Worm (Caenorhabditis elegans): ENCODE measurements around the gene E01G6.1.

DNA sequence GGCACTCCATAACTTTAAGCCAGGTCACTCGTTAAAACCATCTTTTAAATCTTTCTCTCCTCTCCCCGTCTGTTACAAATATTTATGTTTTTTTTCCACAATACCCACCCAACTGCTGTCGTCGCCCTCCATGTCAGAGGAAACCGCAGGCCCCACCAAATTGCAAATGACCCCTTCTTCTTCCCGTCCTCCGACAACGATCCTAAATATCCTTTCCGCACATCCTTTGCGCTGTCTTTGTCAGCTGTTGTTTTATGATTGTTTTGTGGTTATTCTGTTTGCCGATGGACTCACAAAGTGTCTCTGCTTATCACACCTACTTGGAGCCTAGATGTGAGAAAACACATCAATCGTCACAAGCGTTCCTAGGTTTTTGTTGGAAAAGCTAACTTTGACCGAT is 12.5 kb upstream of the E01G6.1 start:
- TF ChIP-seq nhr-41 (GFP tag; IDR thresholded peaks at IDR 0.05) (no peak), D1046.2 (GFP tag; IDR thresholded peaks at IDR 0.05) (no peak), ama-1 (optimal IDR thresholded peaks at IDR 0.05) (no peak), aly-2 (tag; optimal IDR thresholded peaks at IDR 0.05) (no peak), nhr-11 (tag; optimal IDR thresholded peaks at IDR 0.05) (no peak), nhr-42 (GFP tag; IDR thresholded peaks at IDR 0.05) (no peak), unc-39 (tag; optimal IDR thresholded peaks at IDR 0.05) (no peak), nhr-237 (tag; optimal IDR thresholded peaks at IDR 0.05) (no peak)

Data from whole organism, L4 larva.